Fruit fly (Drosophila melanogaster) whole organism, prepupa: ENCODE data around the gene Stam.

Source experiments
- CG11294 ChIP-seq: fragments of 200-800 bp; sonication (Bioruptor generic); IDR thresholded peaks from 2 replicates; pipeline ENCODE4 v1.3.6; 2022; ENCODE audit warnings: missing biosample characterization, missing genetic modification characterization
- CG11902 ChIP-seq: fragments of 200-800 bp; sonication (Bioruptor generic); optimal IDR thresholded peaks from 3 replicates; lab custom pipeline; 2016; ENCODE audit warnings: missing biosample characterization, missing genetic modification characterization
- CG3032 ChIP-seq: fragments of 200-800 bp; optimal IDR thresholded peaks from 2 replicates; lab custom pipeline; 2019; ENCODE audit warnings: missing biosample characterization, mild to moderate bottlenecking, missing genetic modification characterization, moderate library complexity
- Gug ChIP-seq: fragments of 200-800 bp; sonication (Bioruptor generic); IDR thresholded peaks from 2 replicates; pipeline ENCODE4 v1.3.6; 2022; ENCODE audit warnings: missing biosample characterization, missing genetic modification characterization
- Hr39 ChIP-seq: fragments of 200-800 bp; sonication (Bioruptor generic); optimal IDR thresholded peaks from 2 replicates; lab custom pipeline; 2016; ENCODE audit warnings: missing biosample characterization, missing genetic modification characterization
- Lpt ChIP-seq: fragments of 200-800 bp; sonication (Bioruptor generic); optimal IDR thresholded peaks from 3 replicates; lab custom pipeline; 2016; ENCODE audit warnings: missing biosample characterization, missing genetic modification characterization
- OdsH ChIP-seq: fragments of 200-800 bp; sonication (Bioruptor generic); optimal IDR thresholded peaks from 3 replicates; lab custom pipeline; 2016; ENCODE audit warnings: missing biosample characterization, missing genetic modification characterization
- Smox ChIP-seq: fragments of 200-800 bp; sonication (Bioruptor generic); optimal IDR thresholded peaks from 3 replicates; lab custom pipeline; 2016; ENCODE audit warnings: missing biosample characterization, missing genetic modification characterization
- Sox14 ChIP-seq: fragments of 200-800 bp; sonication (Bioruptor generic); optimal IDR thresholded peaks from 3 replicates; lab custom pipeline; 2016; ENCODE audit warnings: missing biosample characterization, missing genetic modification characterization
- achi ChIP-seq: fragments of 200-800 bp; sonication (Bioruptor generic); optimal IDR thresholded peaks from 3 replicates; lab custom pipeline; 2016; ENCODE audit warnings: missing biosample characterization, missing genetic modification characterization
- esn ChIP-seq: fragments of 200-800 bp; sonication (Bioruptor generic); optimal IDR thresholded peaks from 2 replicates; lab custom pipeline; 2016; ENCODE audit warnings: missing biosample characterization, mild to moderate bottlenecking, missing genetic modification characterization, moderate library complexity
- salr ChIP-seq, 2 experiments: fragments of 200-800 bp; sonication (Bioruptor generic); optimal IDR thresholded peaks; 3 replicates each; lab custom pipeline; 2016 to 2018; ENCODE audit warnings: missing biosample characterization in 2 of 2, missing genetic modification characterization in 2 of 2, mild to moderate bottlenecking in 1 of 2
- spab ChIP-seq: fragments of 200-800 bp; sonication (Bioruptor generic); optimal IDR thresholded peaks from 2 replicates; lab custom pipeline; 2017; ENCODE audit warnings: missing biosample characterization, mild to moderate bottlenecking, missing genetic modification characterization, missing genetic modification reagents
- topi ChIP-seq: fragments of 200-800 bp; sonication (Bioruptor generic); optimal IDR thresholded peaks from 3 replicates; lab custom pipeline; 2016; ENCODE audit warnings: missing biosample characterization, missing genetic modification characterization

DNA sequence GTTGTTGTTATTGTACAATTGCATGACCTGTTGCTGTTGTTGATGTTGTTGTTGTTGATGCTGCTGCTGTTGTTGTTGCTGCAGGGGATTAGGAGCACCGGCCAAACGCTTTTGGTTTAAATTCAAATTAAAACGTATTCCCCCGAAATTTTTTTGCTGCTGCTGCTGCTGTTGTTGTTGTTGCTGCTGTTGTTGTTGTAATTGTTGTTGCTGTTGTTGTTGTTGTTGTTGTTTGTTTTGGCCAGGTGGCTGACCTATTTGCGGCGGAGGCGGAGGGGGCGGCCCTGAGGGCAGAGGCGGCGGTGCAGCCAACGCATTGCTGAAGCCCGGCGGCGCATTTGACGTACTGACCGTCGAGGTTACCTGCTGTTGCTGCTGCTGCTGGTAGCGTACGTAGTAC is 16.7 kb upstream of the Stam start:
- no peak for TF ChIP-seq Lpt (GFP tag; lab: Kevin White, UChicago)
- TF ChIP-seq CG11902, result no peak
- no peak for TF ChIP-seq topi (GFP tag; lab: Kevin White, UChicago)
- no peak for TF ChIP-seq Hr39 (GFP tag; lab: Kevin White, UChicago)
- TF ChIP-seq achi (GFP tag; lab: Kevin White, UChicago), result no peak
- no peak for TF ChIP-seq OdsH (GFP tag; lab: Kevin White, UChicago)
- no peak for TF ChIP-seq Smox (GFP tag; lab: Kevin White, UChicago)
- no peak for TF ChIP-seq esn
- no peak for TF ChIP-seq CG11294 (GFP tag; lab: Robert Waterston, UW)
- no peak for TF ChIP-seq Sox14 (GFP tag; lab: Kevin White, UChicago)
- no peak for TF ChIP-seq spab
- no peak for TF ChIP-seq salr (GFP tag; optimal IDR thresholded peaks at IDR 0.05; lab: Kevin White, UChicago)
- TF ChIP-seq Gug, result no peak
- TF ChIP-seq CG3032 (tag; lab: Kevin White, UChicago), result no peak
